Fruit fly (Drosophila melanogaster) whole organism, embryonic: ENCODE measurements around the gene wit.

Experiments
- CG10267 ChIP-seq: fragments of 200-800 bp; sonication (Bioruptor generic); optimal IDR thresholded peaks from 2 replicates; lab custom pipeline; 2018; ENCODE audit warnings: missing biosample characterization, mild to moderate bottlenecking, missing genetic modification characterization, moderate library complexity
- CG13296 ChIP-seq: fragments of 200-800 bp; sonication (Bioruptor generic); optimal IDR thresholded peaks from 3 replicates; lab custom pipeline; 2018; ENCODE audit warnings: missing biosample characterization, mild to moderate bottlenecking, missing genetic modification characterization
- CG14014 ChIP-seq: fragments of 200-800 bp; sonication (Bioruptor generic); IDR thresholded peaks from 2 replicates; pipeline ENCODE4 v1.3.6; 2022; ENCODE audit warnings: missing biosample characterization, missing genetic modification characterization
- CG15601 ChIP-seq: fragments of 200-800 bp; sonication (Bioruptor generic); optimal IDR thresholded peaks from 3 replicates; lab custom pipeline; 2019; ENCODE audit warnings: missing biosample characterization, mild to moderate bottlenecking, missing genetic modification characterization, moderate library complexity
- CG15696 ChIP-seq: fragments of 200-800 bp; sonication (Bioruptor generic); optimal IDR thresholded peaks from 2 replicates; lab custom pipeline; 2019; ENCODE audit warnings: missing biosample characterization, mild to moderate bottlenecking, missing genetic modification characterization, moderate library complexity
- CG16779 ChIP-seq: fragments of 200-800 bp; sonication (Bioruptor generic); IDR thresholded peaks from 2 replicates; pipeline ENCODE4 v1.3.6; 2022; ENCODE audit warnings: missing biosample characterization, missing genetic modification characterization
- CG16813 ChIP-seq: fragments of 200-800 bp; sonication (Bioruptor generic); IDR thresholded peaks from 3 replicates; pipeline ENCODE4 v1.3.6; 2022; ENCODE audit warnings: missing biosample characterization, missing genetic modification characterization; ENCODE audit not compliant: partially characterized antibody
- CG2202 ChIP-seq: fragments of 200-800 bp; sonication (Bioruptor generic); optimal IDR thresholded peaks from 2 replicates; lab custom pipeline; 2018; ENCODE audit warnings: missing biosample characterization, mild to moderate bottlenecking, missing genetic modification characterization
- CG30403 ChIP-seq: fragments of 200-800 bp; sonication (Bioruptor generic); optimal IDR thresholded peaks from 3 replicates; lab custom pipeline; 2016; ENCODE audit warnings: missing biosample characterization, missing genetic modification characterization
- CG3065 ChIP-seq: fragments of 200-800 bp; sonication (Bioruptor generic); optimal IDR thresholded peaks from 2 replicates; lab custom pipeline; 2016; ENCODE audit warnings: missing biosample characterization, missing genetic modification characterization
- CG31388 ChIP-seq: fragments of 200-800 bp; sonication (Bioruptor generic); optimal IDR thresholded peaks from 2 replicates; lab custom pipeline; 2016; ENCODE audit warnings: missing biosample characterization, missing genetic modification characterization
- CG32767 ChIP-seq: fragments of 200-800 bp; sonication (Bioruptor generic); IDR thresholded peaks from 2 replicates; pipeline ENCODE4 v1.3.6; 2022; ENCODE audit warnings: missing biosample characterization, missing genetic modification characterization
- CG3847 ChIP-seq: fragments of 200-800 bp; sonication (Bioruptor generic); IDR thresholded peaks from 2 replicates; pipeline ENCODE4 v1.3.6; 2022; ENCODE audit warnings: missing biosample characterization, missing genetic modification characterization
- CG5180 ChIP-seq: fragments of 200-800 bp; sonication (Bioruptor generic); optimal IDR thresholded peaks from 3 replicates; lab custom pipeline; 2017; ENCODE audit warnings: missing biosample characterization, missing genetic modification characterization, mild to moderate bottlenecking, moderate library complexity, missing genetic modification reagents
- CG5245 ChIP-seq: fragments of 200-800 bp; sonication (Bioruptor generic); optimal IDR thresholded peaks from 3 replicates; lab custom pipeline; 2016; ENCODE audit warnings: missing biosample characterization, missing genetic modification characterization
- CG7556 ChIP-seq: fragments of 200-800 bp; sonication (Bioruptor generic); optimal IDR thresholded peaks from 2 replicates; lab custom pipeline; 2017; ENCODE audit warnings: missing biosample characterization, mild to moderate bottlenecking, missing genetic modification characterization
- CG7987 ChIP-seq: fragments of 200-800 bp; sonication (Bioruptor generic); optimal IDR thresholded peaks from 2 replicates; lab custom pipeline; 2018; ENCODE audit warnings: missing biosample characterization, mild to moderate bottlenecking, missing genetic modification characterization, moderate library complexity
- D ChIP-seq, 2 experiments: fragments of 200-800 bp in 1 of 2; fragments of >200 bp in 1 of 2; sonication (Bioruptor generic) in 1 of 2; optimal IDR thresholded peaks; 2 replicates in 1 of 2; 3 replicates in 1 of 2; lab custom pipeline; 2017; ENCODE audit warnings: mild to moderate bottlenecking in 1 of 2, missing biosample characterization in 1 of 2, missing genetic modification characterization in 1 of 2, missing genetic modification reagents in 1 of 2
- Doc3 ChIP-seq: fragments of 200-800 bp; sonication (Bioruptor generic); IDR thresholded peaks from 3 replicates; pipeline ENCODE4 v1.3.6; 2022; ENCODE audit warnings: missing biosample characterization, missing genetic modification characterization; ENCODE audit not compliant: partially characterized antibody
- ERR ChIP-seq: fragments of 200-800 bp; sonication (Bioruptor generic); optimal IDR thresholded peaks from 2 replicates; lab custom pipeline; 2016; ENCODE audit warnings: missing biosample characterization, missing genetic modification characterization
- HLH4C ChIP-seq: fragments of 200-800 bp; sonication (Bioruptor generic); IDR thresholded peaks from 3 replicates; pipeline ENCODE4 v1.3.6; 2022; ENCODE audit warnings: missing biosample characterization, missing genetic modification characterization; ENCODE audit not compliant: partially characterized antibody
- Hand ChIP-seq: fragments of 200-800 bp; sonication (Bioruptor generic); optimal IDR thresholded peaks from 2 replicates; lab custom pipeline; 2017; ENCODE audit warnings: mild to moderate bottlenecking, missing biosample characterization, missing genetic modification reagents, missing genetic modification characterization
- MESR4 ChIP-seq: fragments of 200-800 bp; sonication (Bioruptor generic); optimal IDR thresholded peaks from 2 replicates; lab custom pipeline; 2018; ENCODE audit warnings: missing biosample characterization, mild to moderate bottlenecking, missing genetic modification characterization, moderate library complexity
- NK7.1 ChIP-seq: fragments of 200-800 bp; sonication (Bioruptor generic); optimal IDR thresholded peaks from 3 replicates; lab custom pipeline; 2016; ENCODE audit warnings: missing biosample characterization, missing genetic modification characterization
- Ravus ChIP-seq: fragments of 200-800 bp; sonication (Bioruptor generic); IDR thresholded peaks from 2 replicates; pipeline ENCODE4 v1.3.6; 2022; ENCODE audit warnings: missing biosample characterization, missing genetic modification characterization
- Sox100B ChIP-seq: fragments of 200-800 bp; sonication (Bioruptor generic); optimal IDR thresholded peaks from 3 replicates; lab custom pipeline; 2018; ENCODE audit warnings: missing biosample characterization, mild to moderate bottlenecking, missing genetic modification characterization
- Spps ChIP-seq: fragments of 200-800 bp; sonication (Bioruptor generic); optimal IDR thresholded peaks from 2 replicates; lab custom pipeline; 2018; ENCODE audit warnings: missing biosample characterization, mild to moderate bottlenecking, missing genetic modification characterization
- Usf ChIP-seq: fragments of 200-800 bp; sonication (Bioruptor generic); optimal IDR thresholded peaks from 2 replicates; lab custom pipeline; 2017; ENCODE audit warnings: missing genotype, missing biosample characterization, missing genetic modification characterization
- YL-1 ChIP-seq: fragments of 200-800 bp; sonication (Bioruptor generic); optimal IDR thresholded peaks from 3 replicates; lab custom pipeline; 2017; ENCODE audit warnings: missing biosample characterization, mild to moderate bottlenecking, missing genetic modification characterization
- abd-A ChIP-seq: fragments of 200-800 bp; sonication (Bioruptor generic); optimal IDR thresholded peaks from 3 replicates; lab custom pipeline; 2019; ENCODE audit warnings: missing biosample characterization, mild to moderate bottlenecking, missing genetic modification characterization, moderate library complexity
- aop ChIP-seq: fragments of 200-800 bp; sonication (Bioruptor generic); IDR thresholded peaks from 2 replicates; pipeline ENCODE4 v1.3.6; 2022; ENCODE audit warnings: missing biosample characterization, missing genetic modification characterization
- bcd ChIP-seq: fragments of 200-800 bp; sonication (Bioruptor generic); optimal IDR thresholded peaks from 2 replicates; lab custom pipeline; 2017; ENCODE audit warnings: missing biosample characterization, mild to moderate bottlenecking, missing genetic modification characterization
- br ChIP-seq: fragments of >200 bp; optimal IDR thresholded peaks from 2 replicates; lab custom pipeline; 2017
- crc ChIP-seq: fragments of 200-800 bp; sonication (Bioruptor generic); optimal IDR thresholded peaks from 2 replicates; lab custom pipeline; 2016; ENCODE audit warnings: missing biosample characterization, missing genetic modification characterization
- crol ChIP-seq: fragments of 200-800 bp; sonication (Bioruptor generic); IDR thresholded peaks from 2 replicates; pipeline ENCODE4 v1.3.6; 2022; ENCODE audit warnings: missing biosample characterization, missing genetic modification characterization
- da ChIP-seq: fragments of 200-800 bp; sonication (Bioruptor generic); optimal IDR thresholded peaks from 2 replicates; lab custom pipeline; 2016; ENCODE audit warnings: missing biosample characterization, missing genetic modification characterization
- dimm ChIP-seq: fragments of 200-800 bp; sonication (Bioruptor generic); IDR thresholded peaks from 2 replicates; pipeline ENCODE4 v1.3.6; 2022; ENCODE audit warnings: missing biosample characterization, missing genetic modification characterization
- eve ChIP-seq, 2 experiments: fragments of >200 bp; optimal IDR thresholded peaks; 2 replicates each; lab custom pipeline; 2017; ENCODE audit warnings: missing biosample characterization in 2 of 2, missing genetic modification characterization in 2 of 2
- ewg ChIP-seq: fragments of 200-800 bp; sonication (Bioruptor generic); optimal IDR thresholded peaks from 3 replicates; lab custom pipeline; 2017; ENCODE audit warnings: mild to moderate bottlenecking, missing biosample characterization, missing genetic modification reagents, missing genetic modification characterization
- exex ChIP-seq: fragments of 200-800 bp; sonication (Bioruptor generic); optimal IDR thresholded peaks from 4 replicates; lab custom pipeline; 2018; ENCODE audit warnings: missing biosample characterization, mild to moderate bottlenecking, missing genetic modification characterization, moderate library complexity
- gfzf ChIP-seq: fragments of 200-800 bp; sonication (Bioruptor generic); optimal IDR thresholded peaks from 2 replicates; lab custom pipeline; 2016; ENCODE audit warnings: missing biosample characterization, mild to moderate bottlenecking, missing genetic modification characterization, moderate library complexity
- gsb-n ChIP-seq: fragments of 200-800 bp; sonication (Bioruptor generic); optimal IDR thresholded peaks from 3 replicates; lab custom pipeline; 2018; ENCODE audit warnings: missing biosample characterization, mild to moderate bottlenecking, missing genetic modification characterization
- h ChIP-seq: fragments of >200 bp; optimal IDR thresholded peaks from 2 replicates; lab custom pipeline; 2017
- ham ChIP-seq: fragments of 200-800 bp; sonication (Bioruptor generic); IDR thresholded peaks from 2 replicates; pipeline ENCODE4 v1.3.6; 2022; ENCODE audit warnings: missing biosample characterization, missing genetic modification characterization
- kah ChIP-seq: fragments of 200-800 bp; sonication (Bioruptor generic); optimal IDR thresholded peaks from 2 replicates; lab custom pipeline; 2018; ENCODE audit warnings: missing biosample characterization, mild to moderate bottlenecking, missing genetic modification characterization
- klu ChIP-seq: fragments of 200-800 bp; sonication (Bioruptor generic); IDR thresholded peaks from 2 replicates; pipeline ENCODE4 v1.3.6; 2022; ENCODE audit warnings: missing biosample characterization, missing genetic modification characterization
- sim ChIP-seq: fragments of 200-800 bp; sonication (Bioruptor generic); IDR thresholded peaks from 2 replicates; pipeline ENCODE4 v1.3.6; 2022; ENCODE audit warnings: missing biosample characterization, missing genetic modification characterization
- slou ChIP-seq: fragments of 200-800 bp; sonication (Bioruptor generic); optimal IDR thresholded peaks from 3 replicates; lab custom pipeline; 2016; ENCODE audit warnings: missing biosample characterization, missing genetic modification characterization
- sna ChIP-seq: fragments of 200-800 bp; sonication (Bioruptor generic); IDR thresholded peaks from 2 replicates; pipeline ENCODE4 v1.3.6; 2022; ENCODE audit warnings: missing biosample characterization, missing genetic modification characterization; ENCODE audit not compliant: partially characterized antibody

The wit gene

DNA sequence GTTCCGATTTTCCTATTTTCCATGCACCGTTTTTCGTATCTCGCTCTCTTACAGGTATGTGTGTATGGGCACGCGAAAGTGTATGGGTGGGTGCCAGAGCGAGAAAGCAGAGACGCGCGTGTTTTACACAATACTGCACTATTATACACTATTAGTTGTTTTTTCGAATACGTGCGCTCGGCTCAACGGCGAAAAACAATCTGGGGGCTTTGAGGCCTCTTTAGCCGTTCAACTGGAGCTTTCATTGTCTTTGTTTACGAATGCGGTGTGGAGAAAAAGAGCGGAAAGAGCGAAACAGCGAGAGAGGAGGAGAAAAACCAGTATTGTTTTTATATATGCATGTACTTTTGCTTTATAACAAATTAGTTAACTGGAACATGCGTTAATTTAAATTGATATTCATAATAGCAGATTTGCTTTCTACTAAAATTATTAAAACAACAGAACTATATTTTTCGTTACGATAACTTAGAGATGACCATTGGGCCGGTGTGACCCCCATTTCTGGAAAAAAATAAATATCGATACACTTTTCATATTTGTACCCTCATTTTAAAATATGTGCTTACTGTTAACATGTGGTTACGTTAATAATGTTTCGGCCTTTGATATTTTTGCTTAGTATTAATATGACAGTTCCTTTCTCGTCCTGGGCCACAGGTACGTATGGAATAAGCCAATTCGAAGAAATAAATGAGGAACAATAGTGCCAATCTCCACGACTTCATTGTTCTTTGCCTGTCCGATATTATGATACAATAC is 31.2 kb upstream of the wit start, which contains the start of gene CG14995 (continued):
- no peak for TF ChIP-seq D (optimal IDR thresholded peaks at IDR 0.05; lab: Kevin White, UChicago)
- no peak for TF ChIP-seq D (GFP tag; optimal IDR thresholded peaks at IDR 0.05; lab: Kevin White, UChicago)
- TF ChIP-seq CG14014 (GFP tag; lab: Robert Waterston, UW) = no peak
- no peak for TF ChIP-seq Usf (GFP tag; lab: Kevin White, UChicago)
- peak; percentile 66 for TF ChIP-seq abd-A (tag; lab: Kevin White, UChicago)
- TF ChIP-seq CG2202 (tag; lab: Kevin White, UChicago) = no peak
- no peak for TF ChIP-seq YL-1
- TF ChIP-seq gfzf (GFP tag; lab: Kevin White, UChicago) = no peak
- TF ChIP-seq crc (GFP tag; lab: Kevin White, UChicago) = no peak
- TF ChIP-seq CG10267 (tag; lab: Kevin White, UChicago) = peak; percentile 5
- no peak for TF ChIP-seq bcd
- no peak for TF ChIP-seq CG3847
- no peak for TF ChIP-seq crol (GFP tag; lab: Robert Waterston, UW)
- TF ChIP-seq dimm = no peak
- TF ChIP-seq CG7556 (GFP tag; lab: Kevin White, UChicago) = no peak
- no peak for TF ChIP-seq CG5245 (GFP tag; lab: Kevin White, UChicago)
- no peak for TF ChIP-seq sim (GFP tag; lab: Robert Waterston, UW)
- no peak for TF ChIP-seq ham (GFP tag; lab: Robert Waterston, UW)
- no peak for TF ChIP-seq Ravus (GFP tag; lab: Robert Waterston, UW)
- TF ChIP-seq exex (tag; lab: Kevin White, UChicago) = peak; percentile 31
- peak; percentile 16 for TF ChIP-seq CG15601 (tag; lab: Kevin White, UChicago)
- TF ChIP-seq Sox100B = no peak
- no peak for TF ChIP-seq Spps
- TF ChIP-seq CG15696 (tag; lab: Kevin White, UChicago) = no peak
- peak; percentile 75 for TF ChIP-seq CG16813
- no peak for TF ChIP-seq br (lab: Kevin White, UChicago)
- TF ChIP-seq h (lab: Kevin White, UChicago) = no peak
- TF ChIP-seq aop (GFP tag; lab: Robert Waterston, UW) = no peak
- no peak for TF ChIP-seq da (GFP tag; lab: Kevin White, UChicago)
- TF ChIP-seq NK7.1 = no peak
- no peak for TF ChIP-seq CG16779 (GFP tag; lab: Robert Waterston, UW)
- no peak for TF ChIP-seq gsb-n
- no peak for TF ChIP-seq klu
- TF ChIP-seq ewg (GFP tag; lab: Kevin White, UChicago) = no peak
- no peak for TF ChIP-seq CG30403 (GFP tag; lab: Kevin White, UChicago)
- TF ChIP-seq HLH4C (GFP tag; lab: Robert Waterston, UW) = peak; percentile 53
- peak; percentile 63 for TF ChIP-seq CG13296 (GFP tag; lab: Kevin White, UChicago)
- 0 out of 2 replicates have a peak, but pooled peaks have one; percentile 15 for TF ChIP-seq sna (GFP tag; lab: Robert Waterston, UW)
- TF ChIP-seq CG5180 (GFP tag; lab: Kevin White, UChicago) = peak; percentile 51
- TF ChIP-seq CG31388 (GFP tag; lab: Kevin White, UChicago) = no peak
- TF ChIP-seq CG7987 = peak; percentile 56
- no peak for TF ChIP-seq ERR (GFP tag; lab: Kevin White, UChicago)
- peak; percentile 18; the same call in 1 of the 2 replicates for TF ChIP-seq CG32767
- TF ChIP-seq eve (GFP tag; optimal IDR thresholded peaks at IDR 0.05; lab: Kevin White, UChicago) = no peak
- TF ChIP-seq kah (GFP tag; lab: Kevin White, UChicago) = peak; percentile 37
- peak; percentile 34 for TF ChIP-seq Hand (GFP tag; lab: Kevin White, UChicago)
- peak; percentile 49 for TF ChIP-seq MESR4
- TF ChIP-seq Doc3 (GFP tag; lab: Robert Waterston, UW) = peak; percentile 59
- no peak for TF ChIP-seq slou (GFP tag; lab: Kevin White, UChicago)
- no peak for TF ChIP-seq CG3065 (GFP tag; lab: Kevin White, UChicago)
